Fruit fly (Drosophila melanogaster) whole organism, embryonic: ENCODE data around the gene Klp68D.

Experiments used
- Adf1 ChIP-seq: fragments of 200-800 bp; sonication (Bioruptor generic); IDR thresholded peaks from 2 replicates; pipeline ENCODE4 v1.3.6; 2022; ENCODE audit warnings: missing biosample characterization, missing genetic modification characterization
- Bgb ChIP-seq: fragments of 200-800 bp; sonication (Bioruptor generic); IDR thresholded peaks from 2 replicates; pipeline ENCODE4 v1.3.6; 2022; ENCODE audit warnings: missing biosample characterization, missing genetic modification characterization; ENCODE audit not compliant: partially characterized antibody
- CG10147 ChIP-seq: fragments of 200-800 bp; sonication (Bioruptor generic); optimal IDR thresholded peaks from 2 replicates; lab custom pipeline; 2019; ENCODE audit warnings: missing biosample characterization, mild to moderate bottlenecking, missing genetic modification characterization, moderate library complexity
- CG10979 ChIP-seq: fragments of 200-800 bp; sonication (Bioruptor generic); optimal IDR thresholded peaks from 2 replicates; lab custom pipeline; 2018; ENCODE audit warnings: missing biosample characterization, mild to moderate bottlenecking, missing genetic modification characterization, moderate library complexity
- CG11247 ChIP-seq: fragments of 200-800 bp; sonication (Bioruptor generic); IDR thresholded peaks from 2 replicates; pipeline ENCODE4 v1.3.6; 2022; ENCODE audit warnings: missing biosample characterization, missing genetic modification characterization
- CG11504 ChIP-seq: fragments of 200-800 bp; sonication (Bioruptor generic); optimal IDR thresholded peaks from 3 replicates; lab custom pipeline; 2019; ENCODE audit warnings: missing biosample characterization, mild to moderate bottlenecking, missing genetic modification characterization, moderate library complexity
- CG12104 ChIP-seq: fragments of 200-800 bp; sonication (Bioruptor generic); optimal IDR thresholded peaks from 3 replicates; lab custom pipeline; 2016; ENCODE audit warnings: missing biosample characterization, missing genetic modification characterization
- CG15269 ChIP-seq: fragments of 200-800 bp; sonication (Bioruptor generic); optimal IDR thresholded peaks from 2 replicates; lab custom pipeline; 2018; ENCODE audit warnings: missing biosample characterization, mild to moderate bottlenecking, missing genetic modification characterization, moderate library complexity
- CG1529 ChIP-seq: fragments of 200-800 bp; sonication (Bioruptor generic); optimal IDR thresholded peaks from 3 replicates; lab custom pipeline; 2018; ENCODE audit warnings: missing biosample characterization, missing genetic modification characterization
- CG17359 ChIP-seq: fragments of 200-800 bp; sonication (Bioruptor generic); optimal IDR thresholded peaks from 3 replicates; lab custom pipeline; 2018; ENCODE audit warnings: missing biosample characterization, mild to moderate bottlenecking, missing genetic modification characterization, moderate library complexity
- CG1832 ChIP-seq: fragments of 200-800 bp; sonication (Bioruptor generic); optimal IDR thresholded peaks from 2 replicates; lab custom pipeline; 2017; ENCODE audit warnings: missing biosample characterization, mild to moderate bottlenecking, missing genetic modification characterization, inconsistent platforms
- CG18476 ChIP-seq: fragments of 200-800 bp; sonication (Bioruptor generic); optimal IDR thresholded peaks from 2 replicates; lab custom pipeline; 2016; ENCODE audit warnings: missing biosample characterization, mild to moderate bottlenecking, missing genetic modification characterization
- CG18764 ChIP-seq: fragments of 200-800 bp; sonication (Bioruptor generic); optimal IDR thresholded peaks from 3 replicates; lab custom pipeline; 2016; ENCODE audit warnings: missing biosample characterization, missing genetic modification characterization
- CG2712 ChIP-seq: fragments of 200-800 bp; optimal IDR thresholded peaks from 3 replicates; lab custom pipeline; 2019; ENCODE audit warnings: missing biosample characterization, mild to moderate bottlenecking, missing genetic modification characterization, moderate library complexity
- CG31388 ChIP-seq: fragments of 200-800 bp; sonication (Bioruptor generic); optimal IDR thresholded peaks from 2 replicates; lab custom pipeline; 2016; ENCODE audit warnings: missing biosample characterization, missing genetic modification characterization
- CG34224 ChIP-seq: fragments of 200-800 bp; sonication (Bioruptor generic); IDR thresholded peaks from 3 replicates; pipeline ENCODE4 v1.3.6; 2022; ENCODE audit warnings: missing biosample characterization, missing genetic modification characterization; ENCODE audit not compliant: partially characterized antibody
- CG3995 ChIP-seq: fragments of 200-800 bp; sonication (Bioruptor generic); optimal IDR thresholded peaks from 3 replicates; lab custom pipeline; 2016; ENCODE audit warnings: missing biosample characterization, missing genetic modification characterization
- CG4282 ChIP-seq: fragments of 200-800 bp; sonication (Bioruptor generic); optimal IDR thresholded peaks from 2 replicates; lab custom pipeline; 2016; ENCODE audit warnings: missing biosample characterization, missing genetic modification characterization
- CG4820 ChIP-seq: fragments of 200-800 bp; sonication (Bioruptor generic); optimal IDR thresholded peaks from 3 replicates; lab custom pipeline; 2016; ENCODE audit warnings: missing biosample characterization, missing genetic modification characterization
- CG6791 ChIP-seq: fragments of 200-800 bp; sonication (Bioruptor generic); IDR thresholded peaks from 3 replicates; pipeline ENCODE4 v1.3.6; 2022; ENCODE audit warnings: missing biosample characterization, missing genetic modification characterization; ENCODE audit not compliant: partially characterized antibody
- CG7745 ChIP-seq: fragments of 200-800 bp; sonication (Bioruptor generic); optimal IDR thresholded peaks from 2 replicates; lab custom pipeline; 2018; ENCODE audit warnings: missing biosample characterization, mild to moderate bottlenecking, missing genetic modification characterization, moderate library complexity
- CHES-1-like ChIP-seq: fragments of 200-800 bp; sonication (Bioruptor generic); optimal IDR thresholded peaks from 2 replicates; lab custom pipeline; 2016; ENCODE audit warnings: missing biosample characterization, missing genetic modification characterization
- Hr51 ChIP-seq, 2 experiments: fragments of 200-800 bp; sonication (Bioruptor generic); optimal IDR thresholded peaks; 2 replicates in 1 of 2; 3 replicates in 1 of 2; lab custom pipeline; 2016 to 2018; ENCODE audit warnings: missing biosample characterization in 2 of 2, missing genetic modification characterization in 2 of 2, mild to moderate bottlenecking in 1 of 2, moderate library complexity in 1 of 2
- Jarid2 ChIP-seq: fragments of 200-800 bp; sonication (Bioruptor generic); optimal IDR thresholded peaks from 3 replicates; lab custom pipeline; 2017; ENCODE audit warnings: mild to moderate bottlenecking, missing biosample characterization, missing genetic modification reagents, missing genetic modification characterization
- Lpt ChIP-seq: fragments of >200 bp; optimal IDR thresholded peaks from 2 replicates; lab custom pipeline; 2018; ENCODE audit warnings: missing biosample characterization, missing genetic modification characterization
- Myb ChIP-seq: fragments of 200-800 bp; sonication (Bioruptor generic); optimal IDR thresholded peaks from 2 replicates; lab custom pipeline; 2016; ENCODE audit warnings: missing biosample characterization, missing genetic modification characterization
- Ravus ChIP-seq: fragments of 200-800 bp; sonication (Bioruptor generic); IDR thresholded peaks from 2 replicates; pipeline ENCODE4 v1.3.6; 2022; ENCODE audit warnings: missing biosample characterization, missing genetic modification characterization
- ap ChIP-seq: fragments of 200-800 bp; sonication (Bioruptor generic); IDR thresholded peaks from 2 replicates; pipeline ENCODE4 v1.3.6; 2022; ENCODE audit warnings: missing biosample characterization, missing genetic modification characterization
- bcd ChIP-seq: fragments of 200-800 bp; sonication (Bioruptor generic); optimal IDR thresholded peaks from 2 replicates; lab custom pipeline; 2017; ENCODE audit warnings: missing biosample characterization, mild to moderate bottlenecking, missing genetic modification characterization
- bowl ChIP-seq: fragments of 200-800 bp; sonication (Bioruptor generic); IDR thresholded peaks from 2 replicates; pipeline ENCODE4 v1.3.6; 2022; ENCODE audit warnings: missing biosample characterization, missing genetic modification characterization
- ci ChIP-seq: fragments of 200-800 bp; sonication (Bioruptor generic); IDR thresholded peaks from 3 replicates; pipeline ENCODE4 v1.3.6; 2022; ENCODE audit warnings: missing biosample characterization, missing genetic modification characterization
- esg ChIP-seq: fragments of 200-800 bp; sonication (Bioruptor generic); conservative IDR thresholded peaks from 2 replicates; pipeline ENCODE4 v1.3.6; 2022; ENCODE audit warnings: missing biosample characterization, missing genetic modification characterization
- ken ChIP-seq: fragments of 200-800 bp; sonication (Bioruptor generic); IDR thresholded peaks from 3 replicates; pipeline ENCODE4 v1.3.6; 2022; ENCODE audit warnings: missing biosample characterization, missing genetic modification characterization
- mam ChIP-seq: fragments of 200-800 bp; sonication (Bioruptor generic); optimal IDR thresholded peaks from 3 replicates; lab custom pipeline; 2016; ENCODE audit warnings: missing biosample characterization, missing genetic modification characterization
- nmo ChIP-seq: fragments of 200-800 bp; sonication (Bioruptor generic); optimal IDR thresholded peaks from 2 replicates; lab custom pipeline; 2018; ENCODE audit warnings: missing biosample characterization, mild to moderate bottlenecking, missing genetic modification characterization, moderate library complexity
- nom ChIP-seq: fragments of 200-800 bp; sonication (Bioruptor generic); optimal IDR thresholded peaks from 2 replicates; lab custom pipeline; 2017; ENCODE audit warnings: missing biosample characterization, missing genetic modification characterization, mild to moderate bottlenecking, moderate library complexity, missing genetic modification reagents
- org-1 ChIP-seq: fragments of 200-800 bp; sonication (Bioruptor generic); optimal IDR thresholded peaks from 2 replicates; lab custom pipeline; 2017; ENCODE audit warnings: missing biosample characterization, missing genetic modification characterization
- peb ChIP-seq: fragments of 200-800 bp; sonication (Bioruptor generic); IDR thresholded peaks from 2 replicates; pipeline ENCODE4 v1.3.6; 2022; ENCODE audit warnings: missing biosample characterization, missing genetic modification characterization
- ranshi ChIP-seq: fragments of 200-800 bp; sonication (Bioruptor generic); IDR thresholded peaks from 2 replicates; pipeline ENCODE4 v1.3.6; 2022; ENCODE audit warnings: missing biosample characterization, missing genetic modification characterization
- row ChIP-seq: fragments of 200-800 bp; sonication (Bioruptor generic); IDR thresholded peaks from 3 replicates; pipeline ENCODE4 v1.3.6; 2022; ENCODE audit warnings: missing biosample characterization, missing genetic modification characterization
- sd ChIP-seq: fragments of 200-800 bp; sonication (Bioruptor generic); optimal IDR thresholded peaks from 3 replicates; lab custom pipeline; 2018; ENCODE audit warnings: missing biosample characterization, mild to moderate bottlenecking, missing genetic modification characterization, moderate library complexity
- shn ChIP-seq: fragments of 200-800 bp; sonication (Bioruptor generic); optimal IDR thresholded peaks from 3 replicates; lab custom pipeline; 2016; ENCODE audit warnings: missing biosample characterization, missing genetic modification characterization
- sisA ChIP-seq: fragments of 200-800 bp; sonication (Bioruptor generic); IDR thresholded peaks from 2 replicates; pipeline ENCODE4 v1.3.6; 2022; ENCODE audit warnings: missing biosample characterization, missing genetic modification characterization
- sqz ChIP-seq: fragments of 200-800 bp; sonication (Bioruptor generic); optimal IDR thresholded peaks from 3 replicates; lab custom pipeline; 2018; ENCODE audit warnings: missing biosample characterization, mild to moderate bottlenecking, missing genetic modification characterization
- stc ChIP-seq: fragments of 200-800 bp; sonication (Bioruptor generic); IDR thresholded peaks from 2 replicates; pipeline ENCODE4 v1.3.6; 2022; ENCODE audit warnings: missing biosample characterization, missing genetic modification characterization
- trem ChIP-seq: fragments of 200-800 bp; optimal IDR thresholded peaks from 3 replicates; lab custom pipeline; 2019; ENCODE audit warnings: missing biosample characterization, mild to moderate bottlenecking, missing genetic modification characterization, moderate library complexity
- unpg ChIP-seq: fragments of 200-800 bp; sonication (Bioruptor generic); optimal IDR thresholded peaks from 3 replicates; lab custom pipeline; 2018; ENCODE audit warnings: missing biosample characterization, mild to moderate bottlenecking, missing genetic modification characterization, moderate library complexity
- zfh2 ChIP-seq: fragments of 200-800 bp; sonication (Bioruptor generic); optimal IDR thresholded peaks from 2 replicates; lab custom pipeline; 2016; ENCODE audit warnings: missing biosample characterization, missing genetic modification characterization

Klp68D gene

DNA sequence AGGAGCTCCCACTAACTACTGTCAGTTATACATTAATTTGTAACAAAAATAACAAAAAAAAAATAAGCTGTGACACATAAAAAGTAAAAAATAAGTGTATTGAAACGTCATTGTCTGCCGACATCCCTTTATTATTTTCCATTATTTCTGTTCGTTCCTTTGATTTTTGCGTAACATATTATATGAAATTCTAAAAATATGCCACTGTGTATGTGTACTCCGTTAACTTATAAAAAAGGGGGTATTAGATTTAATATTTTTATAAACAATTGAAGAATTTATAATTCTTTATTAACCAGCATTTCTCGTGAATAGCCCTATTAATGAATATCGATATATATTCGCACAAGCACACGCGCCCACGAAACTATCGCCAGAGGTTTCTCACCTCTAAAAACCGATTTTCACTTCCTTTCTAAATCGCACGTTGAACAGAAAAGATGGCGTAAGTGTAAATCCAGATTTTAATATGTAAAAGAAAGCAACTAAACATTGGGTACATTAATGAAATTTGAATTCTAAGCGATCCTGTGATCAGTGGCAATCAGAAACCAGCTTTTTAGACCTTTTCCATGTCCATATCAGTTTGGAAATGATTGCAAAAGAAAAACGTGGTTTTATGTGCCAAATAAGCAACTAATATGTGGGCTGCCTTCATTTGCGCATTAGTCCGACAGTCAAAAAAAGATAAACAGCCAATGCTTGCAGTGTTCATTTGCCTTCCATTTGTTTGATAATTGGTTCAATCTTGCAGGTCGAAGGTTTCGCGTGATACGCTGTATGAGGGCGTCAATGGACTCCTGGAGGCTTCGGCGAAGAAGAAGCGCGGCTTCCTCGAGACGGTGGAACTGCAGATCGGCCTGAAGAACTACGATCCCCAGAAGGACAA is 27.3 kb downstream of the Klp68D start, which contains the start of gene RpL10Ab (continued):
- TF ChIP-seq CG31388 (no peak), CG11504 (tag; lab: Kevin White, UChicago) (peak; percentile 83), sisA (GFP tag; lab: Robert Waterston, UW) (peak; percentile 72), CG7745 (tag; lab: Kevin White, UChicago) (no peak), bowl (GFP tag; lab: Robert Waterston, UW) (no peak), esg (peak; percentile 62), CG11247 (peak; percentile 64), stc (no peak; the same call in 1 of the 2 replicates), sqz (peak; percentile 28), CG18476 (GFP tag; lab: Kevin White, UChicago) (peak; percentile 15), Ravus (GFP tag; lab: Robert Waterston, UW) (no peak), nmo (GFP tag; lab: Kevin White, UChicago) (peak; percentile 73), nom (GFP tag; lab: Kevin White, UChicago) (peak; percentile 40), Adf1 (GFP tag; lab: Robert Waterston, UW) (no peak; the same call in 1 of the 2 replicates), ken (GFP tag; lab: Robert Waterston, UW) (peak; percentile 49; the same call in 1 of the 3 replicates), CG34224 (GFP tag; lab: Robert Waterston, UW) (peak; percentile 53), CG2712 (tag; lab: Kevin White, UChicago) (peak; percentile 67), Lpt (GFP tag; lab: Kevin White, UChicago) (no peak), Hr51 (GFP tag; optimal IDR thresholded peaks at IDR 0.05; lab: Kevin White, UChicago) (peak; percentile 4 to 38), mam (GFP tag; lab: Kevin White, UChicago) (peak; percentile 39), ap (GFP tag; lab: Robert Waterston, UW) (0 out of 2 replicates have a peak, but pooled peaks have one; percentile 29), CG10979 (tag; lab: Kevin White, UChicago) (peak; percentile 17), peb (GFP tag; lab: Robert Waterston, UW) (no peak), Myb (no peak), CG1832 (GFP tag; lab: Kevin White, UChicago) (no peak), ranshi (GFP tag; lab: Robert Waterston, UW) (peak; percentile 74; the same call in 1 of the 2 replicates), Bgb (GFP tag; lab: Robert Waterston, UW) (peak; percentile 92), sd (no peak), trem (tag; lab: Kevin White, UChicago) (peak; percentile 79), unpg (GFP tag; lab: Kevin White, UChicago) (peak; percentile 53), CHES-1-like (GFP tag; lab: Kevin White, UChicago) (peak; percentile 2), CG17359 (tag; lab: Kevin White, UChicago) (peak; percentile 31), CG4820 (GFP tag; lab: Kevin White, UChicago) (peak; percentile 45), CG3995 (GFP tag; lab: Kevin White, UChicago) (peak; percentile 46), CG12104 (peak; percentile 65), CG18764 (GFP tag; lab: Kevin White, UChicago) (peak; percentile 32), CG4282 (GFP tag; lab: Kevin White, UChicago) (peak; percentile 5), CG15269 (tag; lab: Kevin White, UChicago) (peak; percentile 34), CG6791 (peak; percentile 92), shn (GFP tag; lab: Kevin White, UChicago) (no peak), CG10147 (GFP tag; lab: Kevin White, UChicago) (peak; percentile 77), CG1529 (GFP tag; lab: Kevin White, UChicago) (no peak), ci (GFP tag; lab: Robert Waterston, UW) (peak; percentile 92), row (GFP tag; lab: Robert Waterston, UW) (peak; percentile 84), bcd (GFP tag; lab: Kevin White, UChicago) (peak; percentile 69), zfh2 (GFP tag; lab: Kevin White, UChicago) (peak; percentile 68), Jarid2 (GFP tag; lab: Kevin White, UChicago) (peak; percentile 45), org-1 (GFP tag; lab: Kevin White, UChicago) (peak; percentile 34)
